Worm (Caenorhabditis elegans) whole organism, L4 larva: ENCODE results near the gene Y57G11C.51.

Experiments
- D1046.2 ChIP-seq: fragments of 200-800 bp; sonication (Bioruptor generic); IDR thresholded peaks from 2 replicates; pipeline ENCODE4 v1.3.6; 2022; ENCODE audit warnings: missing genetic modification characterization, missing compliant biosample characterization
- T26A8.4 ChIP-seq: fragments of 200-800 bp; sonication (Bioruptor generic); IDR thresholded peaks from 2 replicates; pipeline ENCODE4 v1.3.6; 2022; ENCODE audit warnings: missing genetic modification characterization, missing compliant biosample characterization
- Y48G9A.11 ChIP-seq: fragments of 200-800 bp; sonication (Bioruptor generic); IDR thresholded peaks from 2 replicates; pipeline ENCODE4 v1.3.6; 2022; ENCODE audit warnings: missing genetic modification reagents, missing genetic modification characterization, missing compliant biosample characterization
- Y5F2A.4 ChIP-seq: fragments of 200-800 bp; sonication (Bioruptor generic); optimal IDR thresholded peaks from 2 replicates; lab custom pipeline; 2018; ENCODE audit warnings: mild to moderate bottlenecking, missing genetic modification characterization, missing compliant biosample characterization
- aha-1 ChIP-seq: fragments of 150-350 bp; peaks from one replicate; lab custom pipeline; 2014; ENCODE audit warnings: missing biosample characterization, missing genetic modification characterization
- arid-1 ChIP-seq: fragments of 200-800 bp; sonication (Bioruptor generic); conservative IDR thresholded peaks from 2 replicates; pipeline ENCODE4 v1.3.6; 2022; ENCODE audit warnings: missing genetic modification reagents, missing genetic modification characterization, missing compliant biosample characterization
- attf-4 ChIP-seq: sonication (generic microtip); optimal IDR thresholded peaks from 3 replicates; lab custom pipeline; 2017; ENCODE audit warnings: missing biosample characterization, missing genetic modification characterization
- ceh-20 ChIP-seq: fragments of 200-800 bp; sonication (Bioruptor generic); IDR thresholded peaks from 2 replicates; pipeline ENCODE4 v1.3.6; 2022; ENCODE audit warnings: missing genetic modification reagents, missing genetic modification characterization, missing compliant biosample characterization
- daf-12 ChIP-seq: fragments of 150-350 bp; optimal IDR thresholded peaks from 2 replicates; lab custom pipeline; 2014; ENCODE audit warnings: missing biosample characterization, missing genetic modification reagents, missing genetic modification characterization
- daf-16 ChIP-seq, 3 experiments: sonication (generic microtip); optimal IDR thresholded peaks; 2 replicates each; lab custom pipeline; 2016 to 2017; ENCODE audit warnings: missing genetic modification characterization in 3 of 3, missing genetic modification reagents in 3 of 3, mild to moderate bottlenecking in 2 of 3, missing compliant biosample characterization in 2 of 3, missing biosample characterization in 1 of 3, moderate library complexity in 1 of 3
- dpl-1 ChIP-seq: fragments of 150-350 bp; optimal IDR thresholded peaks from 2 replicates; lab custom pipeline; 2014; ENCODE audit warnings: missing biosample characterization, missing genetic modification reagents, missing genetic modification characterization
- dve-1 ChIP-seq: sonication (generic microtip); optimal IDR thresholded peaks from 2 replicates; lab custom pipeline; 2017; ENCODE audit warnings: antibody characterized with exemption, mild to moderate bottlenecking, missing genetic modification characterization, missing compliant biosample characterization; ENCODE audit not compliant: insufficient read depth
- gei-8 ChIP-seq: fragments of 200-800 bp; sonication (Bioruptor generic); optimal IDR thresholded peaks from 2 replicates; lab custom pipeline; 2018; ENCODE audit warnings: mild to moderate bottlenecking, missing genetic modification characterization, missing compliant biosample characterization
- hmg-1.1 ChIP-seq: fragments of 200-800 bp; sonication (Bioruptor generic); IDR thresholded peaks from 2 replicates; pipeline ENCODE4 v1.3.6; 2022; ENCODE audit warnings: missing genetic modification reagents, missing genetic modification characterization, missing compliant biosample characterization
- lin-38 ChIP-seq: fragments of 200-800 bp; sonication (Bioruptor generic); IDR thresholded peaks from 2 replicates; pipeline ENCODE4 v1.3.6; 2022; ENCODE audit warnings: missing genetic modification reagents, missing genetic modification characterization, missing compliant biosample characterization
- madf-9 ChIP-seq: fragments of 200-800 bp; sonication (Bioruptor generic); conservative IDR thresholded peaks from 2 replicates; pipeline ENCODE4 v1.3.6; 2022; ENCODE audit warnings: missing genetic modification reagents, missing genetic modification characterization, missing compliant biosample characterization
- mes-2 ChIP-seq: sonication (generic microtip); optimal IDR thresholded peaks from 2 replicates; lab custom pipeline; 2016; ENCODE audit warnings: missing genotype, mild to moderate bottlenecking, missing genetic modification characterization, missing compliant biosample characterization; ENCODE audit not compliant: poor library complexity, severe bottlenecking
- mxl-2 ChIP-seq: fragments of 200-800 bp; sonication (Bioruptor generic); conservative IDR thresholded peaks from 2 replicates; pipeline ENCODE4 v1.3.6; 2022; ENCODE audit warnings: missing genetic modification reagents, missing genetic modification characterization, missing compliant biosample characterization
- mxl-3 ChIP-seq: fragments of 200-800 bp; sonication (Bioruptor generic); optimal IDR thresholded peaks from 2 replicates; lab custom pipeline; 2018; ENCODE audit warnings: mild to moderate bottlenecking, missing genetic modification characterization, missing compliant biosample characterization
- nhr-28 ChIP-seq: fragments of 150-350 bp; optimal IDR thresholded peaks from 2 replicates; lab custom pipeline; 2014; ENCODE audit warnings: missing biosample characterization, missing genetic modification characterization
- nhr-42 ChIP-seq: fragments of 200-800 bp; sonication (Bioruptor generic); IDR thresholded peaks from 2 replicates; pipeline ENCODE4 v1.3.6; 2022; ENCODE audit warnings: missing genetic modification characterization, missing compliant biosample characterization
- nhr-48 ChIP-seq: sonication (generic microtip); optimal IDR thresholded peaks from 2 replicates; lab custom pipeline; 2016; ENCODE audit warnings: mild to moderate bottlenecking, missing genetic modification characterization, missing compliant biosample characterization
- nhr-6 ChIP-seq: fragments of 150-350 bp; optimal IDR thresholded peaks from 2 replicates; lab custom pipeline; 2014; ENCODE audit warnings: missing biosample characterization, missing genetic modification characterization
- set-16 ChIP-seq: fragments of 200-800 bp; sonication (Bioruptor generic); IDR thresholded peaks from 2 replicates; pipeline ENCODE4 v1.3.6; 2022; ENCODE audit warnings: missing genetic modification reagents, missing genetic modification characterization, missing compliant biosample characterization
- snpc-1.2 ChIP-seq: fragments of 200-800 bp; sonication (Bioruptor generic); IDR thresholded peaks from 2 replicates; pipeline ENCODE4 v1.3.6; 2022; ENCODE audit warnings: missing genetic modification reagents, missing genetic modification characterization, missing compliant biosample characterization
- unc-39 ChIP-seq: sonication (generic microtip); optimal IDR thresholded peaks from 2 replicates; lab custom pipeline; 2017; ENCODE audit warnings: missing biosample characterization, missing genetic modification characterization

Gene Y57G11C.51

DNA sequence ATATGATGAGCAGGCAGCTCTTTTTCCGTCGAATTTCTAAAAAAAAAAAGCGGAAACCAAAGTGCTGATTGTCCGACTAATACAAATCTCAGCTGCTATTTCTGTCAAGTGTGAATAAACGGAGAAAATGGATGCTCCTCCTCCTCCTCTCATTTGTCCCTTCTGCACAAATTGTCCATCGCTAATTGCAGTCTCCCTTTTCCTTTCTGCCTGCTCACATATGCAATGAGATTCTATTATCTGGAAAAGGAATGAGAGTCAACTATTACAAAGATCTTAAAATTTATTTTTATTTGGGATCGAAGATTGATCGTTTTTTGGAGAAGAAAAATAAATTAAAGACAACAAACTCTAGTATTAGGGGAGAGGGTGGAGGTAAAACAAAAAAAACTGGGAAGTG, 47.9 kb upstream of the Y57G11C.51 start (continued):
- TF ChIP-seq nhr-28 (tag; lab: Kevin White, UChicago) = no peak
- TF ChIP-seq daf-16 (GFP tag; optimal IDR thresholded peaks at IDR 0.05; lab: Kevin White, UChicago) = peak in 1 of 2 experiments; percentile 28
- TF ChIP-seq daf-16 (tag; optimal IDR thresholded peaks at IDR 0.05; lab: Kevin White, UChicago) = peak; percentile 12
- TF ChIP-seq gei-8 (GFP tag; lab: Kevin White, UChicago) = no peak
- no peak for TF ChIP-seq mes-2 (tag; lab: Kevin White, UChicago)
- TF ChIP-seq Y48G9A.11 (GFP tag; lab: Robert Waterston, UW) = no peak; the same call in 1 of the 2 replicates

DNA sequence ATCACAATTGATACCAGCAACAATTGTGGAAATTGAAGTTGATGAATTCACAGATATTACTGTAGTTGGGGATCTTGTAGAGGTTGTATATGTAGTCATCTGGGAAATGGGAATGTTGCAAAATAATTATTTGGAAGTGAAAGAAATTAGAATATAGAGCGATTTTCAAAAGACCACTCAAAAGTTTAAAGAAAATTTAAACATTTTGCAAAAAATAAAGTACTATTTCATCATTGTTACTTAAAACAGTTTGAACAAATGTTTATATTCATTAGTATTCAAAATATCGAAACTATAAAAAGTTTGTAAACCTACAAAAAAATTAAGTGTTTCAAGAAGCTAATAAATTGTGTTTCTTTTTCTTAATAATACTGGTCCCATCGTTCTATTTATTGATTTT, 41.9 kb upstream of the Y57G11C.51 start, which contains the start of gene Y57G11C.46:
Gene Y57G11C.46 (minus strand): TSS at position 101 of the 400 bp plus-strand sequence.
- TF ChIP-seq madf-9 = no peak

DNA sequence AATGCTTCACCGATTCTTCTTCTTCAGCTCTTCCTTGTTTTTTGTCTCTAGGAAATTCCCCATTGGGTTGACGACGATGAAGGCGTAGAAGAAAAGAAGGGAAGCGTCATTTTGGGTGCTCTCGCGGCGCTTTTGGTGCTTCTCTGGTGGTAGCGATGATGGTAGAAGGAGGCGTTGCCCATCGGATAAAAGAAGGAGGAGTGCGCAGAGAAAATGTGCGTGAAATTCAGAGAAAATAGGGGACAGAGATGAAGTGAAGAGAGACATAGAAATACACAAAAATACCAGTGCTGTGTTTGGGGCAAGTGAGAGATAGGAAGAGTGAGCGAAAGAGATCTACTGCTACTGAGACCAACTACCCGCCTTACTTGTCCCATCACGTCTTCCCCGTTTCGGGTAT, 32.5 kb upstream of the Y57G11C.51 start, which contains the start of gene oig-5:
Gene oig-5 (plus strand): TSS at position 301 of the 400 bp plus-strand sequence.
- no peak for TF ChIP-seq dve-1 (tag; lab: Kevin White, UChicago)
- TF ChIP-seq nhr-48 (tag; lab: Kevin White, UChicago) = no peak
- no peak for TF ChIP-seq mxl-3 (GFP tag; lab: Kevin White, UChicago)
- no peak for TF ChIP-seq daf-12
- TF ChIP-seq, all 104 proteins: peak for 0

DNA sequence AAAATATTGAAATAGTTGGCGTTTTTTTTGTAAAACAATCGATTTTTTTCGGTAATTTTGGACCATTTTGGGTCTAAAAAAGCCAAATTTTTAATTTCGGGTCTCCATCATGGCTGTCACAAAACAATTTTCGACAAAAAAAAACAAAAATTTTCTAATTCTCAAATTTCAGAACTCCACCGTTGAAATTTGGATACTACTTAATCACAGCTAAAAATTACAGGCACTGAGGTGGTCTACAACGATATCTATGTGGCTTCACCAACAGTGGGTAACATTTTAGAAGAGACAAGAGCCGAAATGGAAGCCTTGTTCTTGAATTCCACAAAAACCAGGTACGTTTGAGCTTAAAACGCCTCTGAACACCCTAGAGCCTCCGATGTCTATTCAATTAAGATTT, 28.0 kb upstream of the Y57G11C.51 start, which contains the start of gene Y57G11C.1142:
Gene Y57G11C.1142 (plus strand): TSS at position 301 of the 400 bp plus-strand sequence.
- no peak for TF ChIP-seq arid-1 (GFP tag; lab: Robert Waterston, UW)
- no peak for TF ChIP-seq Y5F2A.4

ce11 chrIV:14800931-14801330, 26.6 kb upstream of the Y57G11C.51 start:
- TF ChIP-seq unc-39 (tag; lab: Kevin White, UChicago) = no peak
- no peak for TF ChIP-seq gei-8 (GFP tag; lab: Kevin White, UChicago)
- no peak for TF ChIP-seq ceh-20 (GFP tag; lab: Robert Waterston, UW)
- no peak for TF ChIP-seq nhr-6 (tag; lab: Kevin White, UChicago)
- no peak for TF ChIP-seq mxl-2

DNA sequence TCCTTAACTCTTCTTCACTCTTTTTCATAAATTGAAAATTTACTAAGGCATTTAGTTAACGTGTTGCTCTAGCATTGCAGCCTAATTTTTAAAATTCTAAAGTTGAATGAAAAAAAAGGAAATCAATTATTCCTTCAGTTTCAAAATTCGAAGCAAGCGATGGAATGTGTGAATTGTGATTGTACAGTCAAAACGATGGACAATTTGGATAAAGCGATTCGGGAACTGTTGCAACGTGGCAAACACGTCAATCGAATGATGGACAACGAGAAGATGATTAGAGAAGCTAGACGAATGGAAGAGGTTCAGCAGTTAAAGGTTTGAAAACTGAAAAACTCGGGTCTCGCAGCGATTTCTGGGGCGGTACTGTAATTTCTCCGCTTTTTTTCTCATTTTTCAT, 24.8 kb upstream of the Y57G11C.51 start, which contains the start of gene Y57G11C.14:
Gene Y57G11C.14 (plus strand): TSS at position 126 of the 400 bp plus-strand sequence.
- TF ChIP-seq snpc-1.2 = peak; percentile 60; the same call in 1 of the 2 replicates
- no peak for TF ChIP-seq dpl-1 (GFP tag; lab: Kevin White, UChicago)
- TF ChIP-seq mes-2 (tag; lab: Kevin White, UChicago) = no peak
- no peak for TF ChIP-seq set-16
- TF ChIP-seq nhr-42 (GFP tag; lab: Robert Waterston, UW) = 0 out of 2 replicates have a peak, but pooled peaks have one; percentile 11
- TF ChIP-seq T26A8.4 (GFP tag; lab: Robert Waterston, UW) = 0 out of 2 replicates have a peak, but pooled peaks have one; percentile 27
- TF ChIP-seq madf-9 = no peak
- peak; percentile 41 for TF ChIP-seq lin-38 (GFP tag; lab: Robert Waterston, UW)
- no peak for TF ChIP-seq aha-1 (tag; lab: Kevin White, UChicago)
- 0 out of 2 replicates have a peak, but pooled peaks have one; percentile 47 for TF ChIP-seq D1046.2 (GFP tag; lab: Robert Waterston, UW)
- TF ChIP-seq, all 104 proteins: peak for 5

DNA sequence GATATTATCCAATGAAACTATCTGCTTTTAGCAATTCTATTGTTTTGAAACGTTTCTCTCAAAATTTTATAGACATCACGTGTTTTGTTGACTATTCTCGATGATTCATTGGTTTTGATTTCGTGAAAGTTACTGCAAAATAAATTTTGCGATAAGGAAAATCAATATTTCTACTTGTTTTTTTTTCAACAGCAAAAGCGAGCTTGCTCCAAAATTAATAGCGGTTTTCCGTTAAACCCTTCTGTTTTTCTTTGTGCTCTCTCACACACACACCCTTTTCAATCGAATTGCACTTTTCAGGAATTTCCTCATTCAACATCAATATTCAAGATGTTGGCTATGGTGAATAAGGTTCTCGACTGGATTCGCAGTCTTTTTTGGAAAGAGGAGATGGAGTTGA, 23.5 kb upstream of the Y57G11C.51 start, which contains the start of gene arl-8:
Gene arl-8 (plus strand): TSS at position 301 of the 400 bp plus-strand sequence.
- TF ChIP-seq attf-4 (tag; lab: Kevin White, UChicago) = no peak
- TF ChIP-seq hmg-1.1 (GFP tag; lab: Robert Waterston, UW) = 0 out of 2 replicates have a peak, but pooled peaks have one; percentile 0
- TF ChIP-seq, all 104 proteins: peak for 1
